Worm (Caenorhabditis elegans): ENCODE results near the gene str-27.
A peak's percentile ranks its signal among the peaks of the same experiment; 100 is the strongest.

str-27 gene

DNA sequence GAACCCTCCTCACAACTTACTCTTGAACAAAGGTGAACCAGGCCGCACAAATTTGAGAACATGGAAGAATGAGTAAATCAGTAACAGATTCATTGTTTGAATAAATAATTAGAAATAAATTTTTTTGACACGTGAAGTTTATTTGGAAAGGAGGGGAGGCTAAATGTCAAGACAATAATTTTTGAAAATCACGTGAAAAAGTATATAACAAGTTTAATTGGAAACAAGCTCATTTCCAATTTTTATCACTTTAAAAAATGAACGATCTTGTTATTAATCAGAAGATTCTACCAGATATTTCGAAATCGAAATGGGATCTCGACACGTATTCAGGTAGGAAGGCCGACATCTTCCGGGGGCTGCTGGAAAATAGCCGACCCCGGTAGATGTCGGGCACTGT lies 9.0 kb downstream of the str-27 start, which contains the start of the genes irld-57 and sfxn-1.3:
Gene irld-57 (minus strand): TSS at position 101 of the 400 bp plus-strand sequence.
Gene sfxn-1.3 (plus strand): TSS at position 232 of the 400 bp plus-strand sequence.
- TF ChIP-seq ZK337.2 (GFP tag; IDR thresholded peaks at IDR 0.05) = no peak
- no peak for TF ChIP-seq mdt-29 (GFP tag; IDR thresholded peaks at IDR 0.05)
- TF ChIP-seq pqm-1 (tag; optimal IDR thresholded peaks at IDR 0.05) = no peak
- TF ChIP-seq snpc-1.2 (GFP tag; IDR thresholded peaks at IDR 0.05) = no peak
- no peak for TF ChIP-seq saeg-2 (GFP tag; IDR thresholded peaks at IDR 0.05)
- TF ChIP-seq mxl-2 (GFP tag; conservative IDR thresholded peaks at IDR 0.05) = no peak
- TF ChIP-seq nhr-76 (tag; optimal IDR thresholded peaks at IDR 0.05) = no peak
- no peak for TF ChIP-seq lin-39 (tag; optimal IDR thresholded peaks at IDR 0.05)
- no peak for TF ChIP-seq F44E2.7 (GFP tag; IDR thresholded peaks at IDR 0.05)
- no peak for TF ChIP-seq ZK546.5 (tag; optimal IDR thresholded peaks at IDR 0.05)
- no peak for TF ChIP-seq ceh-28 (tag; optimal IDR thresholded peaks at IDR 0.05)
- no peak for TF ChIP-seq aly-2 (tag; optimal IDR thresholded peaks at IDR 0.05)

DNA sequence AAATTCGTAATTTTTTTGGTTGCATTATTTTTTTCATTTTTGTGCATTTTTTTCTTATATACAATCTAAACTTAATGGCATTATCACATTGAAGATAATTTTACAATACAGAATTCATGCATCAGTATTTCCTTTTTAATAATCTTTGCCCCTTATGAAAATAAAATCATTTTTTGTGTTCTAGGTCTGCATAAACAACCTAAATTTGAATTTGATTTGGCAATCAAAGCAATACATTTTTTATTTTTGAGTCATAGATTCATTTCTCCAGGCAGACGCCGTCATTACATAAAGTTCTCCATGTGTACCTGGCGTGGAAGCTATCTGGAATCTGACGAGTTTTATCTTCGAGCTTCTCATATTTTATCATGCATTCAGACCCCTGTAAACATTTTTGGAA lies 13.7 kb downstream of the str-27 start, which contains the start of gene srh-140:
Gene srh-140 (plus strand): TSS at position 301 of the 400 bp plus-strand sequence.
- TF ChIP-seq fkh-10 (GFP tag; optimal IDR thresholded peaks at IDR 0.05) (no peak), mdl-1 (tag; optimal IDR thresholded peaks at IDR 0.05) (no peak), lin-39 (tag; optimal IDR thresholded peaks at IDR 0.05) (no peak), nhr-6 (tag; optimal IDR thresholded peaks at IDR 0.05) (no peak), ama-1 (optimal IDR thresholded peaks at IDR 0.05) (no peak), ceh-82 (tag; optimal IDR thresholded peaks at IDR 0.05) (no peak)

DNA sequence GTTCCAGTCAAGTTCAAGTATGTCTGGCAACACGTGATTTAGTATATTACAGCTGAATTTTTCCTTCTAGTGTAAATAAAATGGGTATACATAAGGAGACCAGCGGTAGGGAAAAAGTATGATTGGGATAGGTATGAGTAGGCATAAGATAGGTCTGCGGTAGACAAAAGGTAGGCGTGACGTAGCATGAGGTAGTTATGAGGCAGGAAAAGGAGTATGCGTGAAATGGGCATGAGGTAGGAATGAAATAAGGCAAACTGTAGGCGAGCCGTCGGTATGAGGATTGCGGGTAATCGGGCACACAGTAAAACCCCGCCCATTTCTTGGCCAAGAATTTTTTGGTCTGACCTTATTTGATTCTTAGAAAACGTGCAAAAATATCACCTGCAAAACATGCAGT lies 14.2 kb downstream of the str-27 start:
- TF ChIP-seq aha-1 (tag) = peak; percentile 24
- TF ChIP-seq nhr-76 (tag; optimal IDR thresholded peaks at IDR 0.05) = no peak
- TF ChIP-seq T26A8.4 (GFP tag; IDR thresholded peaks at IDR 0.05) = no peak

DNA sequence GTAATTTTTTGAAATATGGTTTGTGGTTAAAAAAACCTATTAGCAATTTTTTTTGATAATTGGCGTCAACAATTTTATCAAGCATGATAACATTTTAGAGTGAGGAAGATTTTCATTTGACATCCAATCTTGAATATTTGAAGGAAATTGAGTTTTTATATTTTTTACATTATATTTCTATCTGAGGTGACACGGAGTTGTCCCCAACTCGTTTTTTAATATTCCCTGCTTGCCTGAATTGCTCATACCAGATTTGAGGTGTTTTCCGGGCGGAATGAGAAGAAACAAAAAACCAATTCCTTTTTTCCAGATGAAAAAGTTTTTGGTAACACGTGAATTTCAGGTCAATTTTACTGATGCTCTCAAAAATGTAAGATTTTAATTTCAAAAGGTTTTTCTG lies 16.1 kb downstream of the str-27 start, which contains the start of gene Y6E2A.7:
Gene Y6E2A.7 (plus strand): TSS at position 301 of the 400 bp plus-strand sequence.
- TF ChIP-seq F26F4.8 (GFP tag; conservative IDR thresholded peaks at IDR 0.05) (no peak), egl-43 (GFP tag; IDR thresholded peaks at IDR 0.05) (no peak), nhr-111 (GFP tag; optimal IDR thresholded peaks at IDR 0.05) (no peak), nhr-237 (tag; optimal IDR thresholded peaks at IDR 0.05) (no peak), dpl-1 (GFP tag; optimal IDR thresholded peaks at IDR 0.05) (no peak), dve-1 (tag; optimal IDR thresholded peaks at IDR 0.05; ENCODE audit: insufficient read depth) (no peak), ceh-32 (tag; optimal IDR thresholded peaks at IDR 0.05; ENCODE audit: poor library complexity) (no peak), nhr-77 (tag; optimal IDR thresholded peaks at IDR 0.05) (no peak), ceh-44 (GFP tag; IDR thresholded peaks at IDR 0.05) (no peak), ceh-82 (tag; optimal IDR thresholded peaks at IDR 0.05) (no peak), nhr-10 (tag; optimal IDR thresholded peaks at IDR 0.05) (no peak), ztf-7 (tag; optimal IDR thresholded peaks at IDR 0.05) (no peak), nhr-25 (tag; optimal IDR thresholded peaks at IDR 0.05; ENCODE audit: borderline replicate concordance, insufficient read depth) (no peak), mes-2 (tag; optimal IDR thresholded peaks at IDR 0.05; ENCODE audit: poor library complexity, severe bottlenecking) (no peak), mxl-2 (GFP tag; conservative IDR thresholded peaks at IDR 0.05) (no peak), ceh-20 (GFP tag; IDR thresholded peaks at IDR 0.05) (no peak), aha-1 (tag) (no peak), daf-19 (GFP tag; conservative IDR thresholded peaks at IDR 0.05) (no peak), zfp-3 (GFP tag; conservative IDR thresholded peaks at IDR 0.05) (no peak)

DNA sequence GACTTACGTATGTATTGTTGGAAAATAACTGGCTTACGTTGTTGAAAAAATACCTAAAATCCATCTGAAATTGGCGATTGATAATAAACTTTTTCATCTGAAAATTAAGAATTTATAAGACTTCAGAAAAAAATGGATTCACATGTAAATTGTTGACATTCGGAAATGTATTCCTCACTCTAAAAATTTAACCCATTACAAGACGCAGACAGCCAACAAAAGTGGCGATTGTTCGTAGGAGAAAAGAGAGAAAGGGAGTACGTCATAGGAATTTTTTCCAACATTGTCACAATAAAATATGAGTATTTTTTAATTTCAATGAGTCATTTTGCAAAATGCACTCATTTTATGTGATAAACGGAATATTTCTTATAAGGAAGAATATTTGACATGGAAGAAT lies 17.1 kb downstream of the str-27 start, which contains the start of gene Y6E2A.5:
Gene Y6E2A.5 (minus strand): TSS at position 101 of the 400 bp plus-strand sequence.
- no peak for TF ChIP-seq egl-27 (tag; optimal IDR thresholded peaks at IDR 0.05)
- TF ChIP-seq daf-16 (GFP tag; optimal IDR thresholded peaks at IDR 0.05) = no peak
- TF ChIP-seq daf-16 (tag; optimal IDR thresholded peaks at IDR 0.05) = no peak
- peak in 1 of 2 experiments; percentile 18 for TF ChIP-seq unc-62 (GFP tag; optimal IDR thresholded peaks at IDR 0.05 in 1 of 2)
- no peak for TF ChIP-seq unc-62 (tag; optimal IDR thresholded peaks at IDR 0.05)
- TF ChIP-seq php-3 (GFP tag; IDR thresholded peaks at IDR 0.05) = no peak
- no peak for TF ChIP-seq madf-5 (GFP tag; IDR thresholded peaks at IDR 0.05)
- no peak for TF ChIP-seq zip-11 (GFP tag; IDR thresholded peaks at IDR 0.05)
